Worm (Caenorhabditis elegans) whole organism, midembryonic: ENCODE measurements around the gene C25E10.16.

Source experiments
- T22C8.4 ChIP-seq: fragments of 200-800 bp; sonication (Bioruptor generic); IDR thresholded peaks from 2 replicates; pipeline ENCODE4 v1.3.6; 2022; ENCODE audit warnings: missing genetic modification characterization, missing compliant biosample characterization
- cog-1 ChIP-seq: sonication (generic microtip); optimal IDR thresholded peaks from 2 replicates; lab custom pipeline; 2016; ENCODE audit warnings: missing genetic modification characterization, missing compliant biosample characterization
- flt-1 ChIP-seq: fragments of 200-800 bp; sonication (Bioruptor generic); IDR thresholded peaks from 2 replicates; pipeline ENCODE4 v1.3.6; 2022; ENCODE audit warnings: missing genetic modification characterization, missing compliant biosample characterization
- klf-2 ChIP-seq: fragments of 200-800 bp; sonication (Bioruptor generic); conservative IDR thresholded peaks from 2 replicates; pipeline ENCODE4 v1.3.6; 2022; ENCODE audit warnings: missing genetic modification reagents, missing genetic modification characterization, missing compliant biosample characterization
- med-1 ChIP-seq: sonication (generic microtip); optimal IDR thresholded peaks from 2 replicates; lab custom pipeline; 2017; ENCODE audit warnings: missing genetic modification characterization, mild to moderate bottlenecking, missing compliant biosample characterization, antibody characterized with exemption, missing genetic modification reagents; ENCODE audit not compliant: insufficient read depth
- ref-1 ChIP-seq: fragments of 200-800 bp; sonication (Bioruptor generic); conservative IDR thresholded peaks from 2 replicates; pipeline ENCODE4 v1.3.6; 2022; ENCODE audit warnings: missing genetic modification reagents, missing genetic modification characterization, missing compliant biosample characterization
- tab-1 ChIP-seq: fragments of 200-800 bp; sonication (Bioruptor generic); IDR thresholded peaks from 2 replicates; pipeline ENCODE4 v1.3.6; 2022; ENCODE audit warnings: missing genetic modification characterization, missing compliant biosample characterization
- ztf-23 ChIP-seq: fragments of 200-800 bp; sonication (Bioruptor generic); IDR thresholded peaks from 2 replicates; pipeline ENCODE4 v1.3.6; 2022; ENCODE audit warnings: missing genetic modification reagents, missing genetic modification characterization, missing compliant biosample characterization
- ztf-29 ChIP-seq: fragments of 200-800 bp; sonication (Bioruptor generic); IDR thresholded peaks from 2 replicates; pipeline ENCODE4 v1.3.6; 2022; ENCODE audit warnings: missing genetic modification reagents, missing genetic modification characterization, missing compliant biosample characterization

Gene C25E10.16

DNA sequence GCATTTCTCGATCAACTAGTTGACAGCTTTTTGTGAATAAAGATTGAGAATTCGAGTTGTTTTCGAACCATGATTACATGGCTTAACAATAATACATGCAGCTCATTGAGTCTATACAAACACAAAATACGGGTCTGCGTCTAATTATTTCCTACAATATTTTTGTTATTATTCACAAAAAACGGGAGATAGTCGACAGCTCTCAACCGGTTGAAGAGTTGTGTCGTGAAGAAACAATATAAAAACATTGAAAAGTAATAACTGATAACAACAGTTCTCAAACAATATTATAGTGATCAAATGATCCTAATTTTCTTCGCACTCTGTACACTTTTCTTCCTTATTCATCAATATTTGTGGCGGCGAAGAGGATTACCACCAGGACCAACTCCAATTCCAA lies 18.3 kb downstream of the C25E10.16 start, which contains the start of gene cyp-33B1:
Gene cyp-33B1 (plus strand): TSS at position 301 of the 400 bp plus-strand sequence.
- no peak for TF ChIP-seq ztf-29 (GFP tag; lab: Robert Waterston, UW)
- TF ChIP-seq klf-2 (GFP tag; lab: Robert Waterston, UW): no peak
- no peak for TF ChIP-seq cog-1
- TF ChIP-seq flt-1 (GFP tag; lab: Robert Waterston, UW): no peak
- no peak for TF ChIP-seq med-1 (GFP tag; lab: Kevin White, UChicago)
- no peak for TF ChIP-seq T22C8.4 (GFP tag; lab: Robert Waterston, UW)
- TF ChIP-seq ztf-23 (GFP tag; lab: Robert Waterston, UW): no peak
- TF ChIP-seq ref-1 (GFP tag; lab: Robert Waterston, UW): no peak
- no peak for TF ChIP-seq tab-1 (GFP tag; lab: Robert Waterston, UW)

DNA sequence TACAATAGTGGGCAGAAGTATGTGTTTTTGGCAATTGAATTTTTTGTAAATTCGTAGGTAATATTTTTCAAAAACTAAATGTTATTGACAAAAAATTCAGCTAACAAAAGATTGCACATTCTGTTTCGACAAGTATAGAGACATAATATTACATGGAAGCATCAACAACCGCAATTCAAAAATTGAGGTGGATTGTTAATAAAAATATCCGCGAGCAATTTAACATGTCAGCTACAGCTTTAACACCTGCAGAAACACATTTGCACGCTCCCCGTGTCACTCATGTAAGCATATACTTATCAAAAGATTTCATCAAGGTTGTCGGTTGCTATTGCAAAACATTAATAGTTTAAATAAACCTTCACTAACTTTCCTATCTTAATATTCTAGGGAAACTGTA lies 23.7 kb downstream of the C25E10.16 start, which contains the start of gene srsx-34:
Gene srsx-34 (plus strand): TSS at position 301 of the 400 bp plus-strand sequence.
- TF ChIP-seq cog-1: no peak
- TF ChIP-seq ztf-29 (GFP tag; lab: Robert Waterston, UW): no peak
- TF ChIP-seq flt-1 (GFP tag; lab: Robert Waterston, UW): no peak
- TF ChIP-seq T22C8.4 (GFP tag; lab: Robert Waterston, UW): no peak
- TF ChIP-seq med-1 (GFP tag; lab: Kevin White, UChicago): no peak
- TF ChIP-seq ref-1 (GFP tag; lab: Robert Waterston, UW): no peak
- no peak for TF ChIP-seq ztf-23 (GFP tag; lab: Robert Waterston, UW)
- no peak for TF ChIP-seq tab-1 (GFP tag; lab: Robert Waterston, UW)

ce11 chrV:9033267-9033666 lies 26.1 kb downstream of the C25E10.16 start, which contains the start of gene C25E10.4:
Gene C25E10.4 (plus strand): TSS chrV:9033567.
- TF ChIP-seq med-1 (GFP tag; lab: Kevin White, UChicago): no peak
- TF ChIP-seq ztf-29 (GFP tag; lab: Robert Waterston, UW): no peak
- no peak for TF ChIP-seq ref-1 (GFP tag; lab: Robert Waterston, UW)
- TF ChIP-seq klf-2 (GFP tag; lab: Robert Waterston, UW): no peak
- no peak for TF ChIP-seq ztf-23 (GFP tag; lab: Robert Waterston, UW)
- no peak for TF ChIP-seq tab-1 (GFP tag; lab: Robert Waterston, UW)

ce11 chrV:9030248-9030647 lies 29.1 kb downstream of the C25E10.16 start, which contains the start of gene C25E10.5:
Gene C25E10.5 (plus strand): TSS chrV:9030548.
- no peak for TF ChIP-seq med-1 (GFP tag; lab: Kevin White, UChicago)

DNA sequence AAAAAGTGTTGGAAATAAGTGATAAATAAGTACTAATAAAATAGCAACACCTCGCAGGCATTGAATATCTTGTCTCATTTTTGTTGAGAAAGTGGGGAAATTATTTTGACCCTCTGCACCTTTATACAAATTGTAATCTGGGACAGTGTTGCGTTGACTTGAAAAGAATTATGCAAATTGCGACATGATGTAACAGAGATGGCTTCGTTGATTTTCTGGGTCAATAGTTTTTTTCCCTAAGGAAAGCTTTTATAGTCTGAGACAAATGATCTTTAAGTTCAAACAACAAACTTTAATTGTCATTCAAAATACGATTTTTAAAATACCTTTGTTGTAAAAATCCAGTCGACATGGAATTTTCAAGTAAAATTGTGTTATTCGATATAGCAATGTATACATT lies 34.7 kb downstream of the C25E10.16 start, which contains the start of gene bus-1:
Gene bus-1 (minus strand): TSS at position 101 of the 400 bp plus-strand sequence.
- no peak for TF ChIP-seq med-1 (GFP tag; lab: Kevin White, UChicago)
- TF ChIP-seq cog-1: no peak
- TF ChIP-seq flt-1 (GFP tag; lab: Robert Waterston, UW): no peak
- no peak for TF ChIP-seq tab-1 (GFP tag; lab: Robert Waterston, UW)
- TF ChIP-seq klf-2 (GFP tag; lab: Robert Waterston, UW): no peak
- no peak for TF ChIP-seq ref-1 (GFP tag; lab: Robert Waterston, UW)
- TF ChIP-seq ztf-23 (GFP tag; lab: Robert Waterston, UW): no peak
- no peak for TF ChIP-seq ztf-29 (GFP tag; lab: Robert Waterston, UW)
- TF ChIP-seq T22C8.4 (GFP tag; lab: Robert Waterston, UW): no peak

- TF ChIP-seq T22C8.4 (GFP tag; lab: Robert Waterston, UW) (no peak), ztf-23 (GFP tag; lab: Robert Waterston, UW) (no peak), med-1 (GFP tag; lab: Kevin White, UChicago) (no peak), cog-1 (no peak), tab-1 (GFP tag; lab: Robert Waterston, UW) (no peak), ztf-29 (GFP tag; lab: Robert Waterston, UW) (no peak), klf-2 (GFP tag; lab: Robert Waterston, UW) (no peak), flt-1 (GFP tag; lab: Robert Waterston, UW) (no peak), ref-1 (GFP tag; lab: Robert Waterston, UW) (no peak)
Observed at ce11 chrV:9022078-9022477, 37.3 kb downstream of the C25E10.16 start, which contains the start of gene oac-41. Gene oac-41 (minus strand): TSS chrV:9022178.

DNA sequence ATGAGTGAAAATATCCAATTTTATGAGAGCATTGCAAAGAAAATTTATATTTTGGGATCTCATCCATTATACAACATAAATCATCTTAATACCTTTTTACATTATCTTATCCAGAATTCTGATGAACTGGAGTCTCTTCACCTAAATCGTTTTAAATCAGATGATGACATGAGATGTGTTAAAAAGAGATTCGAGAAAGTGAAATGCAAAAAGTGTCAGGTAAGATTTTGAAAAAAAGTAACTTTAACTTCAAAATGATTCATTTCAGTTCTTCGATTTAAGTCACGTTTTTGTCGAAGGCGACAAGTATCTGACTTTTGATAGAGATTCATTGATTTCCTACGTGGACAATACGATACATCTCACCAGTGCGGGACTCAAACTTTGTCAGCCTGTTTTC lies 40.5 kb downstream of the C25E10.16 start:
- TF ChIP-seq cog-1 (no peak), flt-1 (GFP tag; lab: Robert Waterston, UW) (no peak), ztf-29 (GFP tag; lab: Robert Waterston, UW) (no peak), ztf-23 (GFP tag; lab: Robert Waterston, UW) (no peak), klf-2 (GFP tag; lab: Robert Waterston, UW) (no peak), tab-1 (GFP tag; lab: Robert Waterston, UW) (no peak), ref-1 (GFP tag; lab: Robert Waterston, UW) (no peak)

- TF ChIP-seq flt-1 (GFP tag; lab: Robert Waterston, UW) (no peak), cog-1 (no peak), ref-1 (GFP tag; lab: Robert Waterston, UW) (no peak), med-1 (GFP tag; lab: Kevin White, UChicago) (no peak), tab-1 (GFP tag; lab: Robert Waterston, UW) (no peak), klf-2 (GFP tag; lab: Robert Waterston, UW) (no peak), T22C8.4 (GFP tag; lab: Robert Waterston, UW) (no peak), ztf-29 (GFP tag; lab: Robert Waterston, UW) (no peak), ztf-23 (GFP tag; lab: Robert Waterston, UW) (no peak)
Observed at ce11 chrV:9016479-9016878, 42.9 kb downstream of the C25E10.16 start, which contains the start of gene oac-40. Gene oac-40 (plus strand): TSS chrV:9016779.

DNA sequence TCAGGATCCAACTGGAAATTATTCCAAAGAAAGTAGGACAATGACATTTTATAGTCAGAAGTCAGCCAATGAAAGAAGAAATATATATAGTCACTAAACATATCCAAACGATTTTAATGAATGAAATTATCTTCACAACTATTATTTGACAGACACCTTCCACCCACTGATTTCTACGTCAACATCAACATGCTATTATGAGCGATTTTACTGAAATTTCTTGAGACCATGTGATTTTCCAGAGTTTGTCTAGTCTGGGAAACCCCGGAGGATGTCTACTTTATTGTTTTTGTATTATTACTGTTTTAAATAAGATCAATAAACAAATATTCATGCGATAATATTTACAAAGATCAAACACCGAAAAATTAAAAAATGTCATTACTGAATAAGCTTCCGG lies 43.8 kb downstream of the C25E10.16 start, which contains the start of gene srt-18:
Gene srt-18 (minus strand): TSS at position 101 of the 400 bp plus-strand sequence.
- TF ChIP-seq ztf-23 (GFP tag; lab: Robert Waterston, UW) (no peak), klf-2 (GFP tag; lab: Robert Waterston, UW) (no peak), T22C8.4 (GFP tag; lab: Robert Waterston, UW) (no peak), ref-1 (GFP tag; lab: Robert Waterston, UW) (no peak), cog-1 (no peak), med-1 (GFP tag; lab: Kevin White, UChicago) (no peak)
